Fruit fly (Drosophila melanogaster): Measurements from ENCODE around the gene srl.
A peak's percentile ranks its signal among the peaks of the same experiment; 100 is the strongest.

Gene srl

DNA sequence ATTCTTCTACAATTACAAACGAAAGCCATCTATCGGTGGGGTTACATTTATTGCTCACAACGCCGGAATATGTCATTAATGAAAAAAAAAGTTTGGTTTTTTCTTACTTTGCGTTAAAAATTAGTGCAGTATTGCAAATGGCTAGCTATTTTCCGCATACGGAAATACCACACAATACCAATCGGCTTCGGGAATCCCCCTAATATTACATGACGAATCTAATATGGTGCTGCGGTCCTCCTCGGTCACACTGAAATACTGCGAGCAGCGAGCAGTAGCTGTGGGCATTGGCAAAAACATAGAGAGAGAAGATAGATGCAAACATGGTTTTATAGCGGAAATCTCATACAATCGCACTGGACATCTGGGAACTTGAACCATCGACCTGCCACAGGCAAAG lies 41.6 kb downstream of the srl start, which contains the start of gene tub:
Gene tub (plus strand): TSS at position 253 of the 400 bp plus-strand sequence.
- no peak for TF ChIP-seq Pif1B (GFP tag; optimal IDR thresholded peaks at IDR 0.05)
- TF ChIP-seq CG34367 (tag; optimal IDR thresholded peaks at IDR 0.05), result peak; percentile 1
- TF ChIP-seq CG32121 (GFP tag; IDR thresholded peaks at IDR 0.05), result peak; percentile 29
- no peak for TF ChIP-seq rn (GFP tag; IDR thresholded peaks at IDR 0.05)
- TF ChIP-seq CG4496 (GFP tag; IDR thresholded peaks at IDR 0.05), result peak; percentile 29; the same call in 1 of the 3 replicates
- TF ChIP-seq fd96Ca (GFP tag; IDR thresholded peaks at IDR 0.05), result no peak
- TF ChIP-seq D1 (tag; optimal IDR thresholded peaks at IDR 0.05), result no peak
- TF ChIP-seq CG15710 (tag; optimal IDR thresholded peaks at IDR 0.05), result peak; percentile 16
- no peak for TF ChIP-seq CG8159 (tag; optimal IDR thresholded peaks at IDR 0.05)
- TF ChIP-seq CG10348 (GFP tag; IDR thresholded peaks at IDR 0.05), result no peak
- no peak for TF ChIP-seq Pif1A (GFP tag; optimal IDR thresholded peaks at IDR 0.05)
- TF ChIP-seq CG8301 (tag; optimal IDR thresholded peaks at IDR 0.05), result no peak
- no peak for TF ChIP-seq CG13204 (GFP tag; optimal IDR thresholded peaks at IDR 0.05)
- no peak for TF ChIP-seq CG17806 (tag; optimal IDR thresholded peaks at IDR 0.05)
- peak; percentile 15; the same call in 1 of the 2 replicates for TF ChIP-seq Ets98B (GFP tag; IDR thresholded peaks at IDR 0.05)
- TF ChIP-seq CG14655 (GFP tag; optimal IDR thresholded peaks at IDR 0.05), result no peak
- peak; percentile 8 for TF ChIP-seq EcR (GFP tag; optimal IDR thresholded peaks at IDR 0.05)
- TF ChIP-seq Snoo (tag; optimal IDR thresholded peaks at IDR 0.05), result peak; percentile 24
- no peak for TF ChIP-seq CG12605 (GFP tag; IDR thresholded peaks at IDR 0.05)
- TF ChIP-seq CG9948 (tag; optimal IDR thresholded peaks at IDR 0.05), result no peak
- no peak for TF ChIP-seq gl (tag; optimal IDR thresholded peaks at IDR 0.05)

DNA sequence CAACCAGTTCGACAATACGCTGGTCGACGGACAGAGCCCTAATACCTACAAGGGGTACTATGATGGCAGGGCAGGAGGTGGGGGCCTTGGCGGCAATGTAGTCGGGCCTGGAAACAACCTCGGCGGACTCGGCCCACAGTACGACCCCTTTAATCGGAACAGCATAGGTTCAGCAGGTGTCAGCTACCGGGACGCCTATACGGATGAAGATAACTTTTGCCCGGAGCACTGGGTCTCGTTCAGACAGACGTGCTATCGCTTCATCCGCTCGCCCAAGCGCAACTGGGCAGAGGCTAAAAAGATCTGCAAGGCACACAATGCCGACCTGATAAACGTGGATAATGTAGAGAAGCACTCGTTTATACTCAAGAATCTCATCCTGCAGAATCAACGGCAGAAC lies 47.0 kb downstream of the srl start:
- TF ChIP-seq CG13204 (GFP tag; optimal IDR thresholded peaks at IDR 0.05) (no peak), Snoo (tag; optimal IDR thresholded peaks at IDR 0.05) (no peak), Pif1B (GFP tag; optimal IDR thresholded peaks at IDR 0.05) (no peak), CG15710 (tag; optimal IDR thresholded peaks at IDR 0.05) (no peak), CG34367 (tag; optimal IDR thresholded peaks at IDR 0.05) (no peak), CG17806 (tag; optimal IDR thresholded peaks at IDR 0.05) (no peak), CG8301 (tag; optimal IDR thresholded peaks at IDR 0.05) (no peak), CG8159 (tag; optimal IDR thresholded peaks at IDR 0.05) (no peak), Pif1A (GFP tag; optimal IDR thresholded peaks at IDR 0.05) (no peak), CG10348 (GFP tag; IDR thresholded peaks at IDR 0.05) (no peak)

DNA sequence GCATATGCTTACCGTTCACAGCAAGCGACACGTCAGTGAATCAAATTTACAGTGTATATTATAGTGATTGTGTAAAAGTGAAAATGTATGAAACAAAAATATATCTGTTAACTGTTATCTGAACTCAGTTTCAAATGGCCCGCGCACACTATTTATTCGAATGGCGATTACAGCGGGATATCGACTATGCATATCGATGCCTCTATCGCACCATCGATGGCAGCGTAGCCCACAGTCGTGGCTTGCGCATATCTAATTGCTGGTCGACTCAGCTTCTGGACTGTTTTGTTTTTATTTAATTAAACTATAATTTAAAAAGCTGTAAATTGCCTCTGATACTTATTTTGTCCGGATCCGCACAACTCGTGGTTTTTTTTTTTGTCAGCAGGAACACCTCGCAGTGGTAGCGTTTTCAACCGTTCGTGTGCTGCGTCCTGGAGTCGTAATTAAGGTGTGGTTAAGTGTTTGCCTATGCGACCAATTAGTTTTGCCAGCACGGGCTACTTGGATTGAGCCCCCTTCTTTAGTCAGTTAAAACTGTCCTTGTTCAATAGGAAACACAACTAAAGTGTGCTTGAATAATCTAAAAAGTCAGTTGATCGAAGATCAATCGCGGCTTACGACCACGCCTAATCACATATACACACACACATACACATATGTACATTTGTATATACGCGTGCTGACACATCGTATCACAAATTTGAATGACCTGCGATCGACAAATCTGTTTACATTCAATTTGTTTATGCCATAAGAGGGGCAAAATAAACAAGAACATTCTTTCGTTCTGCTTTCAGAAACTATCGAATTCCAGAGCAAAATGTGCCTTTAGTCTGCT lies 47.8 kb downstream of the srl start, which contains the start of gene Cont:
Gene Cont (plus strand): TSS at position 228 of the 841 bp plus-strand sequence.
- TF ChIP-seq Pif1A (GFP tag; optimal IDR thresholded peaks at IDR 0.05) (no peak), rn (GFP tag; IDR thresholded peaks at IDR 0.05) (no peak), gl (tag; optimal IDR thresholded peaks at IDR 0.05) (no peak), CG15710 (tag; optimal IDR thresholded peaks at IDR 0.05) (no peak), Pif1B (GFP tag; optimal IDR thresholded peaks at IDR 0.05) (no peak), fd96Ca (GFP tag; IDR thresholded peaks at IDR 0.05) (no peak), D1 (tag; optimal IDR thresholded peaks at IDR 0.05) (no peak), CG9948 (tag; optimal IDR thresholded peaks at IDR 0.05) (no peak), CG14655 (GFP tag; optimal IDR thresholded peaks at IDR 0.05) (no peak), CG4496 (GFP tag; IDR thresholded peaks at IDR 0.05) (no peak), CG13204 (GFP tag; optimal IDR thresholded peaks at IDR 0.05) (no peak), CG32121 (GFP tag; IDR thresholded peaks at IDR 0.05) (no peak), EcR (GFP tag; optimal IDR thresholded peaks at IDR 0.05) (no peak), CG34367 (tag; optimal IDR thresholded peaks at IDR 0.05) (no peak), CG10348 (GFP tag; IDR thresholded peaks at IDR 0.05) (no peak), CG12605 (GFP tag; IDR thresholded peaks at IDR 0.05) (no peak), Snoo (tag; optimal IDR thresholded peaks at IDR 0.05) (no peak)

DNA sequence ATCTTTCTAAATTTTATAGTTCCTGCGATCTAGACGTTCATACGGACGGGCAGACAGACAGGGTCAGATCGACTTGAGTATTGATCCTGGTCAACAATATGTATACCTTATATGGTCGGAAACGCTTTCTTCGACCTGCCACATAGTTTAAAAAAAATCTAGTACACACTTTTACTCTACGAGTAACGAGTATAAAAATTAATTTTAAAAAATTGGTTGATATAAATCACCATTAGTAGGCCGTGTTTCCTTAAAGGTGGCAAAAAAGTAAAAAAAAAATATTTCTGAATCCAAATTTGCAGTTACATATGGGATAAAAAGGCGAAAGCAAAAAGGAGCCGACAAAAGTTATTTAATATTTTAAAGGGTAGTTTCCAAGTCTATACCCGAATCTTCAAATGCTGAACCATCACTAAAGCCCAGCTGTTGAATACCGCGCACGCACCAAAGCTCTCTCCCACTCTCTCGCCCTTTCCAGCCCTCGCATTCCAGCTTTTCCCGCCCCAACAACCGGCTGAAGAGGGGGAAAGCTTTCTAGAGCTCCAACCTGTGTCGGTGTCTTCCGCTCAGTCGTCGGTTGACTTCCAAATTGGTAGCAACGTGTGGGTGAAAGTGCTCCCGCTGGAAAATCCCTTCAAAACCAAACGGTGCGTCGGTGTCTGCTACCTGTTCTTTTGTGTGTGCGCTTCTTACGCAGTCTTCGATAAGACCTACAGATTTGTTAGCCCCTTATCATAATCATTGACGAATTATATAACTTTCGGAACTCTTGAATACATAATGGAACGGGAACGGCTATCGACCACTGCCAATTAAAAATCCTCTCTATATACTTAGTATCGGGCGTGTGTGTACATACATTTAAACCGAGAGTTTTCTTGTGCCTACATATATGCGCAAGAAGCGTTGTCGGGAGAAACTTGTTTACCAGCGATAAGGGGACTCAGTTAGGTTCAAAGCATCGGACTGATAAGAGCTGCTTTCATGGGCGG lies 50.5 kb downstream of the srl start, which contains the start of gene Sfxn1-3:
Gene Sfxn1-3 (plus strand): TSS at position 238 of the 992 bp plus-strand sequence.
- TF ChIP-seq rn (GFP tag; IDR thresholded peaks at IDR 0.05) (no peak), fd96Ca (GFP tag; IDR thresholded peaks at IDR 0.05) (no peak), CG4496 (GFP tag; IDR thresholded peaks at IDR 0.05) (no peak), CG9948 (tag; optimal IDR thresholded peaks at IDR 0.05) (no peak), CG32121 (GFP tag; IDR thresholded peaks at IDR 0.05) (no peak), CG8159 (tag; optimal IDR thresholded peaks at IDR 0.05) (no peak), gl (tag; optimal IDR thresholded peaks at IDR 0.05) (peak; percentile 13), CG8301 (tag; optimal IDR thresholded peaks at IDR 0.05) (no peak), CG34367 (tag; optimal IDR thresholded peaks at IDR 0.05) (no peak), Pif1A (GFP tag; optimal IDR thresholded peaks at IDR 0.05) (no peak), CG14655 (GFP tag; optimal IDR thresholded peaks at IDR 0.05) (no peak), CG15710 (tag; optimal IDR thresholded peaks at IDR 0.05) (no peak), EcR (GFP tag; optimal IDR thresholded peaks at IDR 0.05) (peak; percentile 82), D1 (tag; optimal IDR thresholded peaks at IDR 0.05) (peak; percentile 67), CG10348 (GFP tag; IDR thresholded peaks at IDR 0.05) (no peak), Pif1B (GFP tag; optimal IDR thresholded peaks at IDR 0.05) (peak; percentile 54), CG17806 (tag; optimal IDR thresholded peaks at IDR 0.05) (peak; percentile 5), Snoo (tag; optimal IDR thresholded peaks at IDR 0.05) (peak; percentile 39), CG12605 (GFP tag; IDR thresholded peaks at IDR 0.05) (peak; percentile 53; the same call in 1 of the 2 replicates), Ets98B (GFP tag; IDR thresholded peaks at IDR 0.05) (no peak; the same call in 1 of the 2 replicates), CG13204 (GFP tag; optimal IDR thresholded peaks at IDR 0.05) (no peak)
